Fruit fly (Drosophila melanogaster) whole organism, embryonic: Measurements from ENCODE around the gene CG17786.

Source experiments
- Atf3 ChIP-seq: fragments of 200-800 bp; sonication (Bioruptor generic); optimal IDR thresholded peaks from 3 replicates; lab custom pipeline; 2016; ENCODE audit warnings: missing biosample characterization, missing genetic modification characterization
- CG10431 ChIP-seq: fragments of 200-800 bp; sonication (Bioruptor generic); optimal IDR thresholded peaks from 3 replicates; lab custom pipeline; 2018; ENCODE audit warnings: missing biosample characterization, mild to moderate bottlenecking, missing genetic modification characterization
- CG10654 ChIP-seq: fragments of 200-800 bp; sonication (Bioruptor generic); optimal IDR thresholded peaks from 2 replicates; lab custom pipeline; 2016; ENCODE audit warnings: missing biosample characterization, missing genetic modification characterization
- CG10979 ChIP-seq: fragments of 200-800 bp; sonication (Bioruptor generic); optimal IDR thresholded peaks from 2 replicates; lab custom pipeline; 2018; ENCODE audit warnings: missing biosample characterization, mild to moderate bottlenecking, missing genetic modification characterization, moderate library complexity
- CG12155 ChIP-seq: fragments of 200-800 bp; sonication (Bioruptor generic); optimal IDR thresholded peaks from 3 replicates; lab custom pipeline; 2016; ENCODE audit warnings: missing biosample characterization, missing genetic modification characterization
- CG14710 ChIP-seq: fragments of 200-800 bp; sonication (Bioruptor generic); optimal IDR thresholded peaks from 3 replicates; lab custom pipeline; 2019; ENCODE audit warnings: missing biosample characterization, mild to moderate bottlenecking, missing genetic modification characterization, moderate library complexity
- CG16779 ChIP-seq: fragments of 200-800 bp; sonication (Bioruptor generic); IDR thresholded peaks from 2 replicates; pipeline ENCODE4 v1.3.6; 2022; ENCODE audit warnings: missing biosample characterization, missing genetic modification characterization
- CG17385 ChIP-seq: fragments of 200-800 bp; sonication (Bioruptor generic); optimal IDR thresholded peaks from 3 replicates; lab custom pipeline; 2018; ENCODE audit warnings: missing biosample characterization, mild to moderate bottlenecking, missing genetic modification characterization
- CG2116 ChIP-seq: fragments of 200-800 bp; sonication (Bioruptor generic); optimal IDR thresholded peaks from 3 replicates; lab custom pipeline; 2018; ENCODE audit warnings: missing biosample characterization, mild to moderate bottlenecking, missing genetic modification characterization
- CG31441 ChIP-seq: fragments of 200-800 bp; sonication (Bioruptor generic); IDR thresholded peaks from 2 replicates; pipeline ENCODE4 v1.3.6; 2022; ENCODE audit warnings: missing biosample characterization, missing genetic modification characterization
- CG33213 ChIP-seq: fragments of 200-800 bp; sonication (Bioruptor generic); optimal IDR thresholded peaks from 3 replicates; lab custom pipeline; 2016; ENCODE audit warnings: missing biosample characterization, missing genetic modification characterization
- CG34224 ChIP-seq: fragments of 200-800 bp; sonication (Bioruptor generic); IDR thresholded peaks from 3 replicates; pipeline ENCODE4 v1.3.6; 2022; ENCODE audit warnings: missing biosample characterization, missing genetic modification characterization; ENCODE audit not compliant: partially characterized antibody
- CG4360 ChIP-seq: fragments of 200-800 bp; sonication (Bioruptor generic); IDR thresholded peaks from 2 replicates; pipeline ENCODE4 v1.3.6; 2022; ENCODE audit warnings: missing biosample characterization, missing genetic modification characterization
- CG43689 ChIP-seq: fragments of 200-800 bp; sonication (Bioruptor generic); IDR thresholded peaks from 2 replicates; pipeline ENCODE4 v1.3.6; 2022; ENCODE audit warnings: missing biosample characterization, missing genetic modification characterization
- CG4707 ChIP-seq: fragments of 200-800 bp; sonication (Bioruptor generic); optimal IDR thresholded peaks from 2 replicates; lab custom pipeline; 2018; ENCODE audit warnings: missing biosample characterization, mild to moderate bottlenecking, missing genetic modification characterization, moderate library complexity
- CG5180 ChIP-seq: fragments of 200-800 bp; sonication (Bioruptor generic); optimal IDR thresholded peaks from 3 replicates; lab custom pipeline; 2017; ENCODE audit warnings: missing biosample characterization, missing genetic modification characterization, mild to moderate bottlenecking, moderate library complexity, missing genetic modification reagents
- CG5953 ChIP-seq: fragments of 200-800 bp; sonication (Bioruptor generic); IDR thresholded peaks from 2 replicates; pipeline ENCODE4 v1.3.6; 2022; ENCODE audit warnings: missing biosample characterization, missing genetic modification characterization
- CG6683 ChIP-seq: fragments of 200-800 bp; sonication (Bioruptor generic); optimal IDR thresholded peaks from 2 replicates; lab custom pipeline; 2017; ENCODE audit warnings: missing biosample characterization, mild to moderate bottlenecking, missing genetic modification characterization, missing genetic modification reagents
- CG6689 ChIP-seq: fragments of 200-800 bp; sonication (Bioruptor generic); IDR thresholded peaks from 2 replicates; pipeline ENCODE4 v1.3.6; 2022; ENCODE audit warnings: missing biosample characterization, missing genetic modification characterization
- CG7556 ChIP-seq: fragments of 200-800 bp; sonication (Bioruptor generic); optimal IDR thresholded peaks from 2 replicates; lab custom pipeline; 2017; ENCODE audit warnings: missing biosample characterization, mild to moderate bottlenecking, missing genetic modification characterization
- CG7745 ChIP-seq: fragments of 200-800 bp; sonication (Bioruptor generic); optimal IDR thresholded peaks from 2 replicates; lab custom pipeline; 2018; ENCODE audit warnings: missing biosample characterization, mild to moderate bottlenecking, missing genetic modification characterization, moderate library complexity
- CG7963 ChIP-seq: fragments of 200-800 bp; sonication (Bioruptor generic); IDR thresholded peaks from 3 replicates; pipeline ENCODE4 v1.3.6; 2022; ENCODE audit warnings: missing biosample characterization, missing genetic modification characterization; ENCODE audit not compliant: partially characterized antibody
- CG8478 ChIP-seq: fragments of >200 bp; optimal IDR thresholded peaks from 2 replicates; lab custom pipeline; 2018
- CrebB ChIP-seq: fragments of 200-800 bp; sonication (Bioruptor generic); optimal IDR thresholded peaks from 3 replicates; lab custom pipeline; 2018; ENCODE audit warnings: missing biosample characterization, mild to moderate bottlenecking, missing genetic modification characterization
- Dref ChIP-seq: fragments of 200-800 bp; sonication (Bioruptor generic); IDR thresholded peaks from 2 replicates; pipeline ENCODE4 v1.3.6; 2022; ENCODE audit warnings: missing biosample characterization, missing genetic modification characterization
- E2f2 ChIP-seq: fragments of 200-800 bp; sonication (Bioruptor generic); IDR thresholded peaks from 2 replicates; pipeline ENCODE4 v1.3.6; 2022; ENCODE audit warnings: missing biosample characterization, missing genetic modification characterization
- GATAe ChIP-seq: fragments of 200-800 bp; sonication (Bioruptor generic); conservative IDR thresholded peaks from 2 replicates; pipeline ENCODE4 v1.3.6; 2022; ENCODE audit warnings: missing biosample characterization, missing genetic modification characterization
- H2.0 ChIP-seq: fragments of 200-800 bp; sonication (Bioruptor generic); IDR thresholded peaks from 2 replicates; pipeline ENCODE4 v1.3.6; 2022; ENCODE audit warnings: missing biosample characterization, missing genetic modification characterization
- Myb ChIP-seq: fragments of 200-800 bp; sonication (Bioruptor generic); optimal IDR thresholded peaks from 2 replicates; lab custom pipeline; 2016; ENCODE audit warnings: missing biosample characterization, missing genetic modification characterization
- Ravus ChIP-seq: fragments of 200-800 bp; sonication (Bioruptor generic); IDR thresholded peaks from 2 replicates; pipeline ENCODE4 v1.3.6; 2022; ENCODE audit warnings: missing biosample characterization, missing genetic modification characterization
- Scr ChIP-seq: fragments of 200-800 bp; sonication (Bioruptor generic); IDR thresholded peaks from 2 replicates; pipeline ENCODE4 v1.3.6; 2022; ENCODE audit warnings: missing biosample characterization, missing genetic modification characterization; ENCODE audit not compliant: partially characterized antibody
- Sry-δ ChIP-seq: fragments of 200-800 bp; sonication (Bioruptor generic); optimal IDR thresholded peaks from 2 replicates; lab custom pipeline; 2016; ENCODE audit warnings: missing biosample characterization, missing genetic modification characterization
- ara ChIP-seq: fragments of 200-800 bp; sonication (Bioruptor generic); IDR thresholded peaks from 2 replicates; pipeline ENCODE4 v1.3.6; 2022; ENCODE audit warnings: missing biosample characterization, missing genetic modification characterization
- az2 ChIP-seq: fragments of 200-800 bp; sonication (Bioruptor generic); optimal IDR thresholded peaks from 3 replicates; lab custom pipeline; 2016; ENCODE audit warnings: missing biosample characterization, missing genetic modification characterization
- bigmax ChIP-seq: fragments of 200-800 bp; sonication (Bioruptor generic); optimal IDR thresholded peaks from 2 replicates; lab custom pipeline; 2018; ENCODE audit warnings: missing biosample characterization, mild to moderate bottlenecking, missing genetic modification characterization
- cg ChIP-seq: fragments of 200-800 bp; sonication (Bioruptor generic); optimal IDR thresholded peaks from 3 replicates; lab custom pipeline; 2019; ENCODE audit warnings: missing biosample characterization, mild to moderate bottlenecking, missing genetic modification characterization, moderate library complexity
- ci ChIP-seq: fragments of 200-800 bp; sonication (Bioruptor generic); IDR thresholded peaks from 3 replicates; pipeline ENCODE4 v1.3.6; 2022; ENCODE audit warnings: missing biosample characterization, missing genetic modification characterization
- corto ChIP-seq: fragments of 200-800 bp; sonication (Bioruptor generic); optimal IDR thresholded peaks from 2 replicates; lab custom pipeline; 2016; ENCODE audit warnings: missing biosample characterization, mild to moderate bottlenecking, missing genetic modification characterization, moderate library complexity
- crc ChIP-seq: fragments of 200-800 bp; sonication (Bioruptor generic); optimal IDR thresholded peaks from 2 replicates; lab custom pipeline; 2016; ENCODE audit warnings: missing biosample characterization, missing genetic modification characterization
- fu2 ChIP-seq: fragments of 200-800 bp; sonication (Bioruptor generic); optimal IDR thresholded peaks from 2 replicates; lab custom pipeline; 2016; ENCODE audit warnings: missing biosample characterization, missing genetic modification characterization
- gce ChIP-seq: fragments of 200-800 bp; sonication (Bioruptor generic); IDR thresholded peaks from 3 replicates; pipeline ENCODE4 v1.3.6; 2022; ENCODE audit warnings: missing biosample characterization, missing genetic modification characterization
- gro ChIP-seq: fragments of 200-800 bp; sonication (Bioruptor generic); optimal IDR thresholded peaks from 2 replicates; lab custom pipeline; 2016; ENCODE audit warnings: missing biosample characterization, missing genetic modification characterization
- ind ChIP-seq: fragments of 200-800 bp; sonication (Bioruptor generic); optimal IDR thresholded peaks from 3 replicates; lab custom pipeline; 2016; ENCODE audit warnings: missing biosample characterization, missing genetic modification characterization
- nmo ChIP-seq: fragments of 200-800 bp; sonication (Bioruptor generic); optimal IDR thresholded peaks from 2 replicates; lab custom pipeline; 2018; ENCODE audit warnings: missing biosample characterization, mild to moderate bottlenecking, missing genetic modification characterization, moderate library complexity
- pnt ChIP-seq: fragments of 200-800 bp; sonication (Bioruptor generic); optimal IDR thresholded peaks from 3 replicates; lab custom pipeline; 2016; ENCODE audit warnings: missing biosample characterization, missing genetic modification characterization
- pzg ChIP-seq: fragments of 200-800 bp; sonication (Bioruptor generic); optimal IDR thresholded peaks from 3 replicates; lab custom pipeline; 2018; ENCODE audit warnings: missing biosample characterization, mild to moderate bottlenecking, missing genetic modification characterization, moderate library complexity
- sens ChIP-seq: fragments of 200-800 bp; sonication (Bioruptor generic); peaks from one replicate; lab custom pipeline; 2016; ENCODE audit warnings: missing biosample characterization, missing genetic modification characterization
- slp2 ChIP-seq: fragments of 200-800 bp; sonication (Bioruptor generic); optimal IDR thresholded peaks from 2 replicates; lab custom pipeline; 2016; ENCODE audit warnings: missing biosample characterization, missing genetic modification characterization
- zf30C ChIP-seq: fragments of 200-800 bp; sonication (Bioruptor generic); optimal IDR thresholded peaks from 3 replicates; lab custom pipeline; 2018; ENCODE audit warnings: missing biosample characterization, mild to moderate bottlenecking, missing genetic modification characterization

Gene CG17786

DNA sequence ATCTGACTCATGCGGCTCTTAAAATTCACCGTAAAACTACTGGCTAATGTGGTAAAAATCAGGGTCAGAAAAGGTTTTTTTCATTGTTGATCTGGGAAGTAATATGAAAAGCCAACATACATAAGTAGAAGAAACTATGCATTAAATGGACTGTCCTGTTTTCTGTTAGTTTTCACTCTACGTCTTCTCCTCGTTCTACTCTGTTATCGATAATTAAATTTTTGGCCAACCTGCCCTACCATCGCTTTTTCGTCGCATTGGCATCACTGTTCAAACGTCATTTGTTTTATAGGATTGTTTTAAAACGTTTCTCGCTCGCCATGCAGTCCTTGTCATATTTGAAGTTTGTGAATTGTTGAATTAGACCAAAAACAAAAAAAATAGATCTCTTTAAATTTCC lies 16.2 kb upstream of the CG17786 start:
- TF ChIP-seq CG34224, result 0 out of 3 replicates have a peak, but pooled peaks have one; percentile 15
- TF ChIP-seq CG7745 (tag; lab: Kevin White, UChicago), result peak; percentile 21
- TF ChIP-seq CG16779 (GFP tag; lab: Robert Waterston, UW), result no peak
- TF ChIP-seq CG43689 (GFP tag; lab: Robert Waterston, UW), result no peak
- peak; percentile 54 for TF ChIP-seq Dref (GFP tag; lab: Robert Waterston, UW)
- no peak for TF ChIP-seq CG7556
- no peak for TF ChIP-seq Ravus (GFP tag; lab: Robert Waterston, UW)
- no peak for TF ChIP-seq CG33213 (GFP tag; lab: Kevin White, UChicago)
- peak; percentile 7 for TF ChIP-seq CG2116
- no peak for TF ChIP-seq H2.0 (GFP tag; lab: Robert Waterston, UW)
- TF ChIP-seq CG31441, result no peak
- TF ChIP-seq pzg (GFP tag; lab: Kevin White, UChicago), result peak; percentile 2
- TF ChIP-seq gro, result no peak
- no peak for TF ChIP-seq GATAe
- no peak for TF ChIP-seq zf30C (GFP tag; lab: Kevin White, UChicago)
- TF ChIP-seq pnt, result no peak
- TF ChIP-seq slp2, result no peak
- peak; percentile 55 for TF ChIP-seq Sry-δ
- TF ChIP-seq Scr (GFP tag; lab: Robert Waterston, UW), result peak; percentile 8; the same call in 1 of the 2 replicates
- no peak for TF ChIP-seq fu2 (GFP tag; lab: Kevin White, UChicago)
- TF ChIP-seq Myb (GFP tag; lab: Kevin White, UChicago), result peak; percentile 1
- 0 out of 3 replicates have a peak, but pooled peaks have one; percentile 32 for TF ChIP-seq CG7963 (GFP tag; lab: Robert Waterston, UW)

DNA sequence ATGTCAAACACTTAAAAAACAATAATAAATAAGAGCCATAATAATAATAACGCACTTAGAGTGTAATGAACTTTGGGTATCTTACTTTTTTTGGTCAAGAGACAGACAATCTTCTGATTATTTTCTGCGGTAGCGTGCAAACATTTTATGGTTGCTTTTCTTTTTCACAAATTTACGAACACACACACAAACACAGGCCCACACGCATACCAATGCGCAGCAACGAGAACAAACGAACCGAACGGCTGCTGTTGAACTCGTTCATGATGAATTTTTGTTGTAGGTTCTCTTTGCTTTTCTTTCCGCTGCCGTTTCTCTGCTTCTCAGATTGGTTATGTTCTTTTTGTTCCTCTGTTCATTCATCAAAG lies 15.6 kb upstream of the CG17786 start:
- TF ChIP-seq corto (GFP tag; lab: Kevin White, UChicago) (peak; percentile 11), CG4360 (GFP tag; lab: Robert Waterston, UW) (0 out of 2 replicates have a peak, but pooled peaks have one; percentile 57), CG12155 (GFP tag; lab: Kevin White, UChicago) (peak; percentile 53), CG17385 (GFP tag; lab: Kevin White, UChicago) (peak; percentile 44), Atf3 (GFP tag; lab: Kevin White, UChicago) (no peak), bigmax (GFP tag; lab: Kevin White, UChicago) (peak; percentile 16), sens (GFP tag; lab: Kevin White, UChicago) (peak; percentile 16), CG8478 (peak; percentile 29), CG10979 (tag; lab: Kevin White, UChicago) (no peak), cg (GFP tag; lab: Kevin White, UChicago) (peak; percentile 59)

DNA sequence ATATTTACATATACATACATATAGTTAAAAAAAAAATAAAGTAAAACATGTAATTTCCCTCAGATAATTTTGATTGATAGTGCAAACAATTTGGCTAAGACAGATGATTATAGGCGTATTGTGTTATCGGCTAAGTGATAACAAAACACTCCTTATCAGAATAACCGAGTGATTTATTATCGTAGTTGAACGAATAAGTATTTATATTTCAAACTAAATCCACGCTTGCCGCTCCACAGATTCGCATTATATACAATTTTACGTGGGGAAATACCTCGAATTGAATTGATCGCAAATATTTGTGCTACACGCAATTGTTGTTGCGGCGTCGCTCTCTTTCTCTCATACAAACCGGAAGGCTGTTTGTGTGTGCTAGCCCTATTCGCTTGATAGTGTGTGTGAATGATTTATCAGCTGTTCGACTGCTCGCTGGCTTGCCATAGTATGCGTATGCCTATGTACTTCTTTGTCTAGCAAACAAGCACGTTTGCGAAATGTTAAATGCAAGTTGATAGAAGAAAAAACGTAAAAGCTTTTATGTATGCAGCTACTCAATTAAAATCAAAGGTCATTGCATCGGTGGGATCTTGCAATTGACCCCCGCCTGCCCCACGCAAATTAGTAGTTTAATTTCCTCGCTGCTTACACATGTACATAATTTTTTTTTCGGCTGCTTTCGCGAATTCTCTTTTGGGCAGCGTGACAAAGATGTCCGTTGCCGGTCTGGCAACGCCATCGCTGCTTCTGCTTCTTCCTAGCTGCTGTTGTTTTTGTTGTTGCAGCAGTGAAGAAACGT lies 15.0 kb upstream of the CG17786 start:
- TF ChIP-seq ara, result 0 out of 2 replicates have a peak, but pooled peaks have one; percentile 23
- TF ChIP-seq CG6683, result no peak
- no peak for TF ChIP-seq Myb (GFP tag; lab: Kevin White, UChicago)
- TF ChIP-seq crc, result no peak
- peak; percentile 11 for TF ChIP-seq CG14710 (tag; lab: Kevin White, UChicago)
- TF ChIP-seq CG6689, result 0 out of 2 replicates have a peak, but pooled peaks have one; percentile 42
- no peak for TF ChIP-seq E2f2 (GFP tag; lab: Robert Waterston, UW)
- TF ChIP-seq CG10654 (GFP tag; lab: Kevin White, UChicago), result no peak
- peak; percentile 34; the same call in 1 of the 2 replicates for TF ChIP-seq CG5953 (GFP tag; lab: Robert Waterston, UW)
- no peak for TF ChIP-seq CG4707 (GFP tag; lab: Kevin White, UChicago)
- TF ChIP-seq ci (GFP tag; lab: Robert Waterston, UW), result peak; percentile 57; the same call in 1 of the 3 replicates
- TF ChIP-seq Dref (GFP tag; lab: Robert Waterston, UW), result no peak
- TF ChIP-seq nmo (GFP tag; lab: Kevin White, UChicago), result peak; percentile 44
- TF ChIP-seq az2 (GFP tag; lab: Kevin White, UChicago), result no peak
- TF ChIP-seq CrebB, result no peak
- TF ChIP-seq gce, result no peak
- TF ChIP-seq CG34224, result no peak
- no peak for TF ChIP-seq ind (GFP tag; lab: Kevin White, UChicago)
- TF ChIP-seq CG10431 (GFP tag; lab: Kevin White, UChicago), result no peak
- TF ChIP-seq CG5180, result peak; percentile 76
